Worm (Caenorhabditis elegans) whole organism, late embryonic: ENCODE data around the gene Y54B9A.1.
A peak's percentile ranks its signal among the peaks of the same experiment; 100 is the strongest.

Source experiments
- C08G9.2 ChIP-seq: sonication (generic microtip); optimal IDR thresholded peaks from 2 replicates; lab custom pipeline; 2016; ENCODE audit warnings: mild to moderate bottlenecking, missing genetic modification characterization, moderate library complexity, missing compliant biosample characterization
- C38D4.7 ChIP-seq: fragments of 200-800 bp; sonication (Bioruptor generic); optimal IDR thresholded peaks from 2 replicates; lab custom pipeline; 2018; ENCODE audit warnings: mild to moderate bottlenecking, missing genetic modification characterization, moderate library complexity, missing compliant biosample characterization
- F13H6.1 ChIP-seq: sonication (generic microtip); optimal IDR thresholded peaks from 2 replicates; lab custom pipeline; 2016; ENCODE audit warnings: missing genetic modification characterization, missing compliant biosample characterization
- K02D7.2 ChIP-seq: sonication (generic microtip); optimal IDR thresholded peaks from 2 replicates; lab custom pipeline; 2017; ENCODE audit warnings: mild to moderate bottlenecking, missing genetic modification characterization, missing compliant biosample characterization
- Y22D7AL.16 ChIP-seq: sonication (generic microtip); optimal IDR thresholded peaks from 2 replicates; lab custom pipeline; 2016; ENCODE audit warnings: missing genetic modification characterization, missing compliant biosample characterization
- ama-1 ChIP-seq: fragments of 150-350 bp; optimal IDR thresholded peaks from 2 replicates; lab custom pipeline; 2014
- ceh-14 ChIP-seq: sonication (generic microtip); optimal IDR thresholded peaks from 2 replicates; lab custom pipeline; 2016; ENCODE audit warnings: missing genotype, missing genetic modification characterization, missing compliant biosample characterization
- ceh-19 ChIP-seq: fragments of 200-800 bp; sonication (Bioruptor generic); optimal IDR thresholded peaks from 2 replicates; lab custom pipeline; 2018; ENCODE audit warnings: mild to moderate bottlenecking, missing genetic modification characterization, missing compliant biosample characterization
- ceh-22 ChIP-seq: sonication (generic microtip); optimal IDR thresholded peaks from 2 replicates; lab custom pipeline; 2017; ENCODE audit warnings: missing biosample characterization, missing genetic modification characterization
- ceh-24 ChIP-seq: sonication (generic microtip); optimal IDR thresholded peaks from 2 replicates; lab custom pipeline; 2016; ENCODE audit warnings: mild to moderate bottlenecking, missing genetic modification characterization, missing compliant biosample characterization
- ceh-34 ChIP-seq: sonication (generic microtip); optimal IDR thresholded peaks from 2 replicates; lab custom pipeline; 2016; ENCODE audit warnings: mild to moderate bottlenecking, missing genetic modification characterization, missing compliant biosample characterization
- ceh-45 ChIP-seq: fragments of 200-800 bp; sonication (Bioruptor generic); IDR thresholded peaks from 2 replicates; pipeline ENCODE4 v1.3.6; 2022; ENCODE audit warnings: missing genetic modification reagents, missing genetic modification characterization, missing compliant biosample characterization
- ceh-48 ChIP-seq: sonication (generic microtip); optimal IDR thresholded peaks from 2 replicates; lab custom pipeline; 2016; ENCODE audit warnings: missing genetic modification characterization, inconsistent platforms, missing compliant biosample characterization
- ceh-9 ChIP-seq: sonication (generic microtip); optimal IDR thresholded peaks from 2 replicates; lab custom pipeline; 2016; ENCODE audit warnings: mild to moderate bottlenecking, missing genetic modification characterization, inconsistent platforms, missing compliant biosample characterization
- che-1 ChIP-seq: sonication (generic microtip); optimal IDR thresholded peaks from 2 replicates; lab custom pipeline; 2016; ENCODE audit warnings: mild to moderate bottlenecking, missing genetic modification characterization, missing compliant biosample characterization
- dve-1 ChIP-seq: sonication (generic microtip); optimal IDR thresholded peaks from 2 replicates; lab custom pipeline; 2017; ENCODE audit warnings: antibody characterized with exemption, mild to moderate bottlenecking, missing genetic modification characterization, missing compliant biosample characterization
- elt-2 ChIP-seq: sonication (generic microtip); optimal IDR thresholded peaks from 2 replicates; lab custom pipeline; 2016; ENCODE audit warnings: missing genetic modification reagents, missing genetic modification characterization, missing compliant biosample characterization
- elt-4 ChIP-seq: sonication (generic microtip); optimal IDR thresholded peaks from 2 replicates; lab custom pipeline; 2016; ENCODE audit warnings: missing genetic modification characterization, missing compliant biosample characterization
- fax-1 ChIP-seq: sonication (generic microtip); optimal IDR thresholded peaks from 2 replicates; lab custom pipeline; 2016; ENCODE audit warnings: missing genotype, missing genetic modification characterization, missing compliant biosample characterization
- fkh-10 ChIP-seq: fragments of 150-350 bp; optimal IDR thresholded peaks from 2 replicates; lab custom pipeline; 2014; ENCODE audit warnings: missing biosample characterization, missing genetic modification reagents, missing genetic modification characterization
- fkh-6 ChIP-seq: sonication (generic microtip); optimal IDR thresholded peaks from 2 replicates; lab custom pipeline; 2016; ENCODE audit warnings: missing genetic modification characterization, missing compliant biosample characterization
- gmeb-2 ChIP-seq: sonication (generic microtip); optimal IDR thresholded peaks from 2 replicates; lab custom pipeline; 2016; ENCODE audit warnings: missing genetic modification characterization, inconsistent platforms, missing compliant biosample characterization
- hlh-8 ChIP-seq: sonication (generic microtip); optimal IDR thresholded peaks from 2 replicates; lab custom pipeline; 2016; ENCODE audit warnings: missing genotype, missing genetic modification characterization, missing compliant biosample characterization
- madf-2 ChIP-seq: sonication (generic microtip); optimal IDR thresholded peaks from 2 replicates; lab custom pipeline; 2017; ENCODE audit warnings: missing genetic modification characterization, missing compliant biosample characterization
- nfya-1 ChIP-seq: sonication (generic microtip); optimal IDR thresholded peaks from 2 replicates; lab custom pipeline; 2017; ENCODE audit warnings: missing genetic modification characterization, mild to moderate bottlenecking, missing compliant biosample characterization, antibody characterized with exemption, moderate library complexity
- npax-4 ChIP-seq: sonication (generic microtip); optimal IDR thresholded peaks from 2 replicates; lab custom pipeline; 2016; ENCODE audit warnings: missing genetic modification characterization, missing compliant biosample characterization
- pha-2 ChIP-seq: sonication (generic microtip); optimal IDR thresholded peaks from 2 replicates; lab custom pipeline; 2017; ENCODE audit warnings: mild to moderate bottlenecking, missing genetic modification characterization, missing compliant biosample characterization
- pqm-1 ChIP-seq: sonication (generic microtip); optimal IDR thresholded peaks from 2 replicates; lab custom pipeline; 2016; ENCODE audit warnings: missing genetic modification characterization, missing compliant biosample characterization
- pros-1 ChIP-seq: fragments of 150-350 bp; optimal IDR thresholded peaks from 2 replicates; lab custom pipeline; 2014; ENCODE audit warnings: missing biosample characterization, missing genetic modification reagents, missing genetic modification characterization
- sox-2 ChIP-seq: fragments of 200-800 bp; sonication (Bioruptor generic); IDR thresholded peaks from 2 replicates; pipeline ENCODE4 v1.3.6; 2022; ENCODE audit warnings: missing genetic modification reagents, missing genetic modification characterization, missing compliant biosample characterization
- syd-9 ChIP-seq: sonication (generic microtip); optimal IDR thresholded peaks from 2 replicates; lab custom pipeline; 2016; ENCODE audit warnings: mild to moderate bottlenecking, missing genetic modification characterization, moderate library complexity, missing compliant biosample characterization
- tbx-7 ChIP-seq: sonication (generic microtip); optimal IDR thresholded peaks from 2 replicates; lab custom pipeline; 2016; ENCODE audit warnings: missing genotype, missing genetic modification characterization, missing compliant biosample characterization
- unc-3 ChIP-seq, 2 experiments: fragments of 200-800 bp in 1 of 2; sonication (Bioruptor generic) in 1 of 2; sonication (generic microtip) in 1 of 2; conservative IDR thresholded peaks in 1 of 2; optimal IDR thresholded peaks in 1 of 2; 2 replicates each; pipeline versions ENCODE4 v1.3.6 to Lab custom; 2016 to 2022; ENCODE audit warnings: missing compliant biosample characterization in 2 of 2, missing genetic modification characterization in 2 of 2, missing genetic modification reagents in 1 of 2
- unc-42 ChIP-seq: sonication (generic microtip); optimal IDR thresholded peaks from 2 replicates; lab custom pipeline; 2016; ENCODE audit warnings: missing genotype, missing genetic modification characterization, missing compliant biosample characterization
- unc-55 ChIP-seq: sonication (generic microtip); optimal IDR thresholded peaks from 2 replicates; lab custom pipeline; 2017; ENCODE audit warnings: missing biosample characterization, missing genetic modification reagents, missing genetic modification characterization
- unc-86 ChIP-seq: sonication (generic microtip); optimal IDR thresholded peaks from 2 replicates; lab custom pipeline; 2016; ENCODE audit warnings: missing genetic modification characterization, missing compliant biosample characterization
- zip-5 ChIP-seq: sonication (generic microtip); optimal IDR thresholded peaks from 2 replicates; lab custom pipeline; 2016; ENCODE audit warnings: missing genetic modification characterization, missing compliant biosample characterization
- ztf-16 ChIP-seq: sonication (generic microtip); optimal IDR thresholded peaks from 2 replicates; lab custom pipeline; 2017; ENCODE audit warnings: missing genetic modification characterization, missing compliant biosample characterization

Gene Y54B9A.1

ce11 chrV:9462605-9463004 lies 23.3 kb upstream of the Y54B9A.1 start, which contains the start of gene F07D3.3:
Gene F07D3.3 (minus strand): TSS chrV:9462705.
- TF ChIP-seq unc-55 = no peak
- no peak for TF ChIP-seq C08G9.2 (tag; lab: Kevin White, UChicago)
- TF ChIP-seq hlh-8 (tag; lab: Kevin White, UChicago) = no peak
- no peak for TF ChIP-seq npax-4 (tag; lab: Kevin White, UChicago)
- TF ChIP-seq ceh-48 = no peak
- no peak for TF ChIP-seq ceh-45 (GFP tag; lab: Robert Waterston, UW)
- no peak for TF ChIP-seq ceh-34
- no peak for TF ChIP-seq dve-1 (tag; lab: Kevin White, UChicago)
- TF ChIP-seq fax-1 (tag; lab: Kevin White, UChicago) = no peak
- no peak for TF ChIP-seq syd-9
- TF ChIP-seq Y22D7AL.16 = no peak
- no peak for TF ChIP-seq zip-5 (tag; lab: Kevin White, UChicago)
- no peak for TF ChIP-seq che-1 (tag; lab: Kevin White, UChicago)
- no peak for TF ChIP-seq pqm-1 (tag; lab: Kevin White, UChicago)
- TF ChIP-seq, all 69 proteins: peak for 0

- TF ChIP-seq unc-3 (GFP tag; conservative IDR thresholded peaks at IDR 0.05; lab: Robert Waterston, UW) (no peak), unc-3 (tag; optimal IDR thresholded peaks at IDR 0.05; lab: Kevin White, UChicago) (no peak), K02D7.2 (tag; lab: Kevin White, UChicago) (no peak), tbx-7 (tag; lab: Kevin White, UChicago) (no peak), npax-4 (tag; lab: Kevin White, UChicago) (no peak), madf-2 (tag; lab: Kevin White, UChicago) (no peak), ceh-14 (no peak), elt-4 (tag; lab: Kevin White, UChicago) (no peak), unc-42 (no peak)
Measured at ce11 chrV:9457535-9457934, 18.2 kb upstream of the Y54B9A.1 start.

ce11 chrV:9453933-9454332 lies 14.6 kb upstream of the Y54B9A.1 start:
- TF ChIP-seq unc-86 (no peak), gmeb-2 (tag; lab: Kevin White, UChicago) (no peak), ceh-48 (no peak), elt-2 (peak; percentile 85)

ce11 chrV:9453333-9453732 lies 14.0 kb upstream of the Y54B9A.1 start:
- TF ChIP-seq ceh-24 (tag; lab: Kevin White, UChicago) = no peak
- TF ChIP-seq ceh-22 = no peak
- TF ChIP-seq madf-2 (tag; lab: Kevin White, UChicago) = no peak
- TF ChIP-seq npax-4 (tag; lab: Kevin White, UChicago) = no peak
- TF ChIP-seq pha-2 (tag; lab: Kevin White, UChicago) = no peak
- TF ChIP-seq ztf-16 = no peak
- no peak for TF ChIP-seq tbx-7 (tag; lab: Kevin White, UChicago)
- TF ChIP-seq ceh-19 = no peak
- no peak for TF ChIP-seq nfya-1 (tag; lab: Kevin White, UChicago)
- no peak for TF ChIP-seq elt-4 (tag; lab: Kevin White, UChicago)
- no peak for TF ChIP-seq fkh-6 (tag; lab: Kevin White, UChicago)
- TF ChIP-seq ama-1 = no peak
- TF ChIP-seq fkh-10 = no peak
- no peak for TF ChIP-seq pros-1
- TF ChIP-seq sox-2 (GFP tag; lab: Robert Waterston, UW) = no peak

ce11 chrV:9451485-9451884 lies 12.1 kb upstream of the Y54B9A.1 start:
- TF ChIP-seq C38D4.7 (GFP tag; lab: Kevin White, UChicago) = no peak
- TF ChIP-seq F13H6.1 (tag; lab: Kevin White, UChicago) = no peak
- TF ChIP-seq ceh-9 (tag; lab: Kevin White, UChicago) = no peak
